Fruit fly (Drosophila melanogaster) S2 (cell line): Measurements from ENCODE around the gene nSyb.

ENCODE experiments used
- CG8478 ChIP-seq: fragments of >200 bp; optimal IDR thresholded peaks from 2 replicates; lab custom pipeline; 2018
- CTCF ChIP-seq, 2 experiments: fragments of >200 bp; optimal IDR thresholded peaks; 2 replicates each; lab custom pipeline; 2018

DNA sequence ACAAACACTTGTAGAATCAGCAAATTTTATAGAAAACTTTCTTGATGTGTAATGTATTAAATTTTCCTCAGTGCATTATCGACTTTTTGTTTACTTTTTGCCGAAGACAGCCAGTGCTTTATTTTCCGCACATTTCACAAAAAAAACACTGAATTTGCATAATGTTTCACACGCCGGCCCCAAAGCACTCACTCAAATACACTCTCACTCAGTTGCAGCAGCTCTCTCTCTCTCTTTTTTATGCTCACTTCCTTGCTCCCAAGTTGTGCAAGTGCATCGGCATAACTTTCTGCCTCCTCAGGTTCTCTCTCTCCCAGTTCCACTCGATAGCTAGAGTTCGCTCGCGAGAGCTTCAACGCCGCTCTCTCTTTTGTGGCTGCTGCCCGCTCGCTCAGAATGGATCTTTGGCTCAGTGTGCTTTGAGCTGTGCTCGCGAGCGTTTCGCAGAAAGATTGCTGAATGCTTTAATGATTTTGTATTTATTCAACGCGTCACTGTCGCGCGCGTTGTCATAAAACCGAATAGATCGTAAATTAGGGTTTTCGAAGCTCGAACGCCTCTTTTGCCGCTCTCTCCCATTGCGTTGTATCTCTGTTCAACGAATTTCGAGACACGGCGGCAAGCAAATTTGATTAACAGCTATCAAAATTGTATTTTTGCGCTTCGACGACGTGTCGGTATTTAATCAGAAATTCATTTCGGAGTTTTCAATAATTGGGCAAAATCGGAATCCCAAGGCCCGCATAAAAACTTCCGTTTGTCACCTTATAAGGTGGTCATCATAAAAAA, 51.1 kb downstream of the nSyb start:
- TF ChIP-seq CG8478 (lab: Kevin White, UChicago): no peak
- TF ChIP-seq CTCF (optimal IDR thresholded peaks at IDR 0.05; lab: Kevin White, UChicago): no peak
